Worm (Caenorhabditis elegans): Measurements from ENCODE around the gene ads-1.

The ads-1 gene

DNA sequence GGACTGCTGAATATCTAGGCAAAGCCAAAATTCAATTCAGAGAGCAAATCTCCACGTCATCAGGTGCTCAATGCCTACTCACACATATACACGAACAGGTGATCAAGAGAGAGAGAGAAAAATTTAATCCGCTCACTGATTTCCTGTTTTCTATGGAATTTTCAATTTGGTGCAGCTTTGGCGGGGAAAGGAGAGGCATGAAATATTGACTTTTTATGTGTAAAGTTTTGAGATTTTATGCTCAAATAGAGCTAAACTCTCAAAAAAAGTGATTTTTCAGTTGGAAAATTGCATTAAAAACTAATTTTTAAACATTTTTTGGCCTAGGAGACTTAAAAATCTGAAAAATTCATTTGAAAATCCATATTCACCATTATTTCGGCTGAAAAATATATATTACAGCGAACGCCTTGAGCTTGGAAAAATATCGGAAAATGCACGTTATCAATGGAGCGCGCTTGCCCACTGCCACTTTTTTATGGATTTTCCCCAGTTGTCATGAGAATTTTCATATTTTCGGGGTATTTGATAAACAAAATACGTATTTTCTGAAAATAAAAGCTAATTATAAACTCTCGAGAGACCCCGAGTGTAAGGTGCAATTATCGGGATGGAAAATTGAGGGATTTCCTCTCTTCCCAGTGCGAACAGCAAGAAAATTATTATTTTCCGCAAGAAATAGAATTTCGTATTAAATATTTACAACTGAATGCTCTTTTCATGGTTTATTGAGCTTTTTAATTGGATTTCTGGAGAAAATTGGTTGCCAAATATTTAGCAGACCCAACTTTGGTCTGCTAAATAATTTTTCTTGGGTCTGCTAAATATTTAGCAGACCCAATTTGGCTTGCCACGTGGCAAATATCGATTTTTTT is 45.2 kb upstream of the ads-1 start (continued):
- TF ChIP-seq ZK546.5 (tag; optimal IDR thresholded peaks at IDR 0.05) (no peak), unc-130 (GFP tag; optimal IDR thresholded peaks at IDR 0.05) (no peak), mdt-29 (GFP tag; IDR thresholded peaks at IDR 0.05) (no peak), aly-2 (tag; optimal IDR thresholded peaks at IDR 0.05) (no peak), ztf-11 (tag; optimal IDR thresholded peaks at IDR 0.05) (no peak), lin-15B (tag; optimal IDR thresholded peaks at IDR 0.05) (no peak), hif-1 (tag; optimal IDR thresholded peaks at IDR 0.05) (no peak), set-16 (GFP tag; IDR thresholded peaks at IDR 0.05) (no peak), ctbp-1 (GFP tag; IDR thresholded peaks at IDR 0.05) (peak; percentile 64; the same call in 1 of the 2 replicates), ceh-32 (tag; optimal IDR thresholded peaks at IDR 0.05; ENCODE audit: poor library complexity) (no peak), zfp-2 (tag; optimal IDR thresholded peaks at IDR 0.05) (no peak), mes-2 (tag; optimal IDR thresholded peaks at IDR 0.05; ENCODE audit: poor library complexity, severe bottlenecking) (peak; percentile 49), madf-9 (GFP tag; conservative IDR thresholded peaks at IDR 0.05) (no peak), spr-3 (GFP tag; optimal IDR thresholded peaks at IDR 0.05) (no peak), F49E8.2 (tag; optimal IDR thresholded peaks at IDR 0.05; ENCODE audit: borderline replicate concordance) (no peak)

DNA sequence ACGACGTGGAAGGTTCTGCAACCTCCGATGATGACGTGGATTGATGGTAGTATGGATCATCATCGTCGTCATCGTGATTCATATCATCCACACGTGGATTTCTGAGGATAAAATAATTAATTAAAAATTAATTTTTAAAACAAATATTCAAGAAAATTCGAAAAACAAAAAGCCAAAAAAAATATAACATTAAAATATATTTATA is 44.7 kb upstream of the ads-1 start, which contains the start of gene Y50D7A.8:
Y50D7A.8 (minus strand) TSS at position 101 of the 205 bp plus-strand sequence.
- TF ChIP-seq nhr-42 (GFP tag; IDR thresholded peaks at IDR 0.05), result no peak
- no peak for TF ChIP-seq lin-29 (GFP tag; IDR thresholded peaks at IDR 0.05)
- no peak for TF ChIP-seq T26A8.4 (GFP tag; IDR thresholded peaks at IDR 0.05)
- TF ChIP-seq nhr-237 (tag; optimal IDR thresholded peaks at IDR 0.05), result no peak
- TF ChIP-seq snpc-1.2 (GFP tag; IDR thresholded peaks at IDR 0.05), result no peak
- no peak for TF ChIP-seq nhr-48 (tag; optimal IDR thresholded peaks at IDR 0.05)
- TF ChIP-seq dve-1 (tag; optimal IDR thresholded peaks at IDR 0.05; ENCODE audit: insufficient read depth), result no peak
- TF ChIP-seq F26F4.8 (GFP tag; conservative IDR thresholded peaks at IDR 0.05), result no peak
- TF ChIP-seq F49E8.2 (tag; optimal IDR thresholded peaks at IDR 0.05; ENCODE audit: borderline replicate concordance), result no peak
- TF ChIP-seq lir-3 (tag; optimal IDR thresholded peaks at IDR 0.05), result no peak
- no peak for TF ChIP-seq unc-130 (GFP tag; optimal IDR thresholded peaks at IDR 0.05)
- TF ChIP-seq arid-1 (GFP tag; conservative IDR thresholded peaks at IDR 0.05), result no peak
- TF ChIP-seq aly-2 (tag; optimal IDR thresholded peaks at IDR 0.05), result no peak
- no peak for TF ChIP-seq lin-38 (GFP tag; IDR thresholded peaks at IDR 0.05)
- no peak for TF ChIP-seq Y5F2A.4 (GFP tag; optimal IDR thresholded peaks at IDR 0.05)
- no peak for TF ChIP-seq F44E2.7 (GFP tag; IDR thresholded peaks at IDR 0.05)
- no peak for TF ChIP-seq nhr-41 (GFP tag; IDR thresholded peaks at IDR 0.05)

DNA sequence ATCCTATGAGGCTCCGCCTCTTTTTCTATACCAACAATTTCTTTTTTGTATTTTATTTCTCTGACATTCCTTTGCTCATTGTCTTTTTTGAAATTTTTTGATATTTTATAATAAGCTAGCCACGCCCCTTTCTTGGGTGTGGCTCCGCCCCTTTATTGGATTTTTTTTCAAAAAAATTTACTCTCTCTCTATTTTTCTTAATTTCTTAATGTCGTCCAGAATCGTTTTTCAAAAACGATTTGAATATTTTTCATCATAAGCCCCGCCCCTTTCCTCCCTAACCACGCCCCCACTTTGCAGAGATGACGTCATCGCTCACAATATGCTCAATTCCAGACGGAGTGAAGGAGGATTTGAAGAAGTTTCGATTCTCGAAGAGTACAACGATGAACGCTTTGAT is 16.8 kb upstream of the ads-1 start, which contains the start of gene Y50D7A.10:
Y50D7A.10 (plus strand) TSS at position 301 of the 400 bp plus-strand sequence.
- TF ChIP-seq hlh-11 (tag; optimal IDR thresholded peaks at IDR 0.05) (no peak), Y75B8A.6 (GFP tag; IDR thresholded peaks at IDR 0.05) (no peak), dmd-8 (GFP tag; IDR thresholded peaks at IDR 0.05) (no peak), egl-27 (tag; optimal IDR thresholded peaks at IDR 0.05) (no peak), cey-2 (tag; optimal IDR thresholded peaks at IDR 0.05; ENCODE audit: borderline replicate concordance, insufficient read depth) (no peak), zip-2 (tag; optimal IDR thresholded peaks at IDR 0.05) (no peak), nhr-11 (tag; optimal IDR thresholded peaks at IDR 0.05) (no peak), php-3 (GFP tag; IDR thresholded peaks at IDR 0.05) (no peak), fkh-10 (GFP tag; optimal IDR thresholded peaks at IDR 0.05) (no peak), lin-39 (tag; optimal IDR thresholded peaks at IDR 0.05) (no peak)

Measured in whole organism, L4 larva.